Worm (Caenorhabditis elegans) whole organism, L4 larva: ENCODE measurements around the gene nspc-18.

ENCODE experiments used
- F10B5.3 ChIP-seq: sonication (generic microtip); optimal IDR thresholded peaks from 2 replicates; lab custom pipeline; 2016; ENCODE audit warnings: mild to moderate bottlenecking, missing genetic modification characterization, missing compliant biosample characterization
- F37D6.2 ChIP-seq: sonication (generic microtip); optimal IDR thresholded peaks from 2 replicates; lab custom pipeline; 2016; ENCODE audit warnings: mild to moderate bottlenecking, missing genetic modification characterization, missing compliant biosample characterization
- R02D3.7 ChIP-seq: fragments of 150-350 bp; sonication (generic microtip); optimal IDR thresholded peaks from 3 replicates; lab custom pipeline; 2014; ENCODE audit warnings: missing biosample characterization, missing genetic modification characterization
- Y105C5A.15 ChIP-seq: fragments of 200-800 bp; sonication (Bioruptor generic); IDR thresholded peaks from 2 replicates; pipeline ENCODE4 v1.3.6; 2022; ENCODE audit warnings: missing genetic modification characterization, missing compliant biosample characterization
- Y48G9A.11 ChIP-seq: fragments of 200-800 bp; sonication (Bioruptor generic); IDR thresholded peaks from 2 replicates; pipeline ENCODE4 v1.3.6; 2022; ENCODE audit warnings: missing genetic modification reagents, missing genetic modification characterization, missing compliant biosample characterization
- Y5F2A.4 ChIP-seq: fragments of 200-800 bp; sonication (Bioruptor generic); optimal IDR thresholded peaks from 2 replicates; lab custom pipeline; 2018; ENCODE audit warnings: mild to moderate bottlenecking, missing genetic modification characterization, missing compliant biosample characterization
- ZK546.5 ChIP-seq, 2 experiments: sonication (generic microtip); optimal IDR thresholded peaks; 2 replicates each; lab custom pipeline; 2017; ENCODE audit warnings: missing biosample characterization in 2 of 2, missing genetic modification characterization in 2 of 2
- ama-1 ChIP-seq: fragments of 150-350 bp; optimal IDR thresholded peaks from 2 replicates; lab custom pipeline; 2014; ENCODE audit warnings: inconsistent platforms, mixed read lengths
- arid-1 ChIP-seq: fragments of 200-800 bp; sonication (Bioruptor generic); conservative IDR thresholded peaks from 2 replicates; pipeline ENCODE4 v1.3.6; 2022; ENCODE audit warnings: missing genetic modification reagents, missing genetic modification characterization, missing compliant biosample characterization
- ceh-32 ChIP-seq: sonication (generic microtip); optimal IDR thresholded peaks from 2 replicates; lab custom pipeline; 2016; ENCODE audit warnings: mild to moderate bottlenecking, missing genetic modification characterization, missing compliant biosample characterization; ENCODE audit not compliant: poor library complexity
- ceh-44 ChIP-seq: fragments of 200-800 bp; sonication (Bioruptor generic); IDR thresholded peaks from 2 replicates; pipeline ENCODE4 v1.3.6; 2022; ENCODE audit warnings: missing genetic modification reagents, missing genetic modification characterization, missing compliant biosample characterization
- ces-1 ChIP-seq: fragments of 150-350 bp; sonication (generic microtip); optimal IDR thresholded peaks from 4 replicates; lab custom pipeline; 2014; ENCODE audit warnings: missing biosample characterization, missing genetic modification reagents, missing genetic modification characterization
- cey-2 ChIP-seq: sonication (generic microtip); optimal IDR thresholded peaks from 3 replicates; lab custom pipeline; 2017; ENCODE audit warnings: missing genetic modification characterization, mild to moderate bottlenecking, missing compliant biosample characterization, antibody characterized with exemption, borderline replicate concordance; ENCODE audit not compliant: insufficient read depth
- daf-12 ChIP-seq: fragments of 150-350 bp; optimal IDR thresholded peaks from 2 replicates; lab custom pipeline; 2014; ENCODE audit warnings: missing biosample characterization, missing genetic modification reagents, missing genetic modification characterization
- daf-19 ChIP-seq: fragments of 200-800 bp; sonication (Bioruptor generic); conservative IDR thresholded peaks from 2 replicates; pipeline ENCODE4 v1.3.6; 2022; ENCODE audit warnings: missing genetic modification characterization, missing compliant biosample characterization
- dmd-8 ChIP-seq: fragments of 200-800 bp; sonication (Bioruptor generic); IDR thresholded peaks from 2 replicates; pipeline ENCODE4 v1.3.6; 2022; ENCODE audit warnings: missing genetic modification characterization, missing compliant biosample characterization
- dpl-1 ChIP-seq: fragments of 150-350 bp; optimal IDR thresholded peaks from 2 replicates; lab custom pipeline; 2014; ENCODE audit warnings: missing biosample characterization, missing genetic modification reagents, missing genetic modification characterization
- dve-1 ChIP-seq: sonication (generic microtip); optimal IDR thresholded peaks from 2 replicates; lab custom pipeline; 2017; ENCODE audit warnings: antibody characterized with exemption, mild to moderate bottlenecking, missing genetic modification characterization, missing compliant biosample characterization; ENCODE audit not compliant: insufficient read depth
- egl-27 ChIP-seq: sonication (generic microtip); optimal IDR thresholded peaks from 3 replicates; lab custom pipeline; 2017; ENCODE audit warnings: missing biosample characterization, missing genetic modification reagents, missing genetic modification characterization
- fkh-10 ChIP-seq: fragments of 150-350 bp; optimal IDR thresholded peaks from 2 replicates; lab custom pipeline; 2014; ENCODE audit warnings: missing biosample characterization, missing genetic modification reagents, missing genetic modification characterization
- fos-1 ChIP-seq: fragments of 150-350 bp; optimal IDR thresholded peaks from 2 replicates; lab custom pipeline; 2014; ENCODE audit warnings: missing biosample characterization, missing genetic modification characterization
- gei-8 ChIP-seq: fragments of 200-800 bp; sonication (Bioruptor generic); optimal IDR thresholded peaks from 2 replicates; lab custom pipeline; 2018; ENCODE audit warnings: mild to moderate bottlenecking, missing genetic modification characterization, missing compliant biosample characterization
- hlh-30 ChIP-seq: sonication (generic microtip); optimal IDR thresholded peaks from 2 replicates; lab custom pipeline; 2017; ENCODE audit warnings: antibody characterized with exemption, mild to moderate bottlenecking, missing genetic modification characterization, missing compliant biosample characterization; ENCODE audit not compliant: insufficient read depth
- hmg-1.1 ChIP-seq: fragments of 200-800 bp; sonication (Bioruptor generic); IDR thresholded peaks from 2 replicates; pipeline ENCODE4 v1.3.6; 2022; ENCODE audit warnings: missing genetic modification reagents, missing genetic modification characterization, missing compliant biosample characterization
- lin-13 ChIP-seq: fragments of 150-350 bp; optimal IDR thresholded peaks from 2 replicates; lab custom pipeline; 2014; ENCODE audit warnings: missing biosample characterization, missing genetic modification reagents, missing genetic modification characterization
- lin-38 ChIP-seq: fragments of 200-800 bp; sonication (Bioruptor generic); IDR thresholded peaks from 2 replicates; pipeline ENCODE4 v1.3.6; 2022; ENCODE audit warnings: missing genetic modification reagents, missing genetic modification characterization, missing compliant biosample characterization
- lir-3 ChIP-seq: sonication (generic microtip); optimal IDR thresholded peaks from 2 replicates; lab custom pipeline; 2016; ENCODE audit warnings: mild to moderate bottlenecking, missing genetic modification characterization, missing compliant biosample characterization
- mdt-29 ChIP-seq: fragments of 200-800 bp; sonication (Bioruptor generic); IDR thresholded peaks from 2 replicates; pipeline ENCODE4 v1.3.6; 2022; ENCODE audit warnings: missing genetic modification reagents, missing genetic modification characterization, missing compliant biosample characterization
- mxl-3 ChIP-seq: fragments of 200-800 bp; sonication (Bioruptor generic); optimal IDR thresholded peaks from 2 replicates; lab custom pipeline; 2018; ENCODE audit warnings: mild to moderate bottlenecking, missing genetic modification characterization, missing compliant biosample characterization
- nhr-102 ChIP-seq: sonication (generic microtip); optimal IDR thresholded peaks from 2 replicates; lab custom pipeline; 2016; ENCODE audit warnings: mild to moderate bottlenecking, missing genetic modification characterization, moderate library complexity, missing compliant biosample characterization
- nhr-237 ChIP-seq: sonication (generic microtip); optimal IDR thresholded peaks from 2 replicates; lab custom pipeline; 2017; ENCODE audit warnings: missing biosample characterization, missing genetic modification characterization
- nhr-41 ChIP-seq: fragments of 200-800 bp; sonication (Bioruptor generic); IDR thresholded peaks from 2 replicates; pipeline ENCODE4 v1.3.6; 2022; ENCODE audit warnings: missing genetic modification reagents, missing genetic modification characterization, missing compliant biosample characterization
- nhr-48 ChIP-seq: sonication (generic microtip); optimal IDR thresholded peaks from 2 replicates; lab custom pipeline; 2016; ENCODE audit warnings: mild to moderate bottlenecking, missing genetic modification characterization, missing compliant biosample characterization
- nhr-6 ChIP-seq: fragments of 150-350 bp; optimal IDR thresholded peaks from 2 replicates; lab custom pipeline; 2014; ENCODE audit warnings: missing biosample characterization, missing genetic modification characterization
- nhr-76 ChIP-seq: fragments of 150-350 bp; optimal IDR thresholded peaks from 2 replicates; lab custom pipeline; 2014; ENCODE audit warnings: missing biosample characterization, missing genetic modification characterization
- pha-4 ChIP-seq, 2 experiments: fragments of 150-350 bp in 1 of 2; fragments of 200-800 bp in 1 of 2; sonication (Bioruptor generic) in 1 of 2; IDR thresholded peaks in 1 of 2; optimal IDR thresholded peaks in 1 of 2; 2 replicates each; pipeline versions ENCODE4 v1.3.6 to Lab custom; 2014 to 2022; ENCODE audit warnings: missing genetic modification characterization in 2 of 2, missing genetic modification reagents in 2 of 2, missing biosample characterization in 1 of 2, missing compliant biosample characterization in 1 of 2
- php-3 ChIP-seq: fragments of 200-800 bp; sonication (Bioruptor generic); IDR thresholded peaks from 2 replicates; pipeline ENCODE4 v1.3.6; 2022; ENCODE audit warnings: missing genetic modification reagents, missing genetic modification characterization, missing compliant biosample characterization
- rbr-2 ChIP-seq: sonication (generic microtip); optimal IDR thresholded peaks from 2 replicates; lab custom pipeline; 2016; ENCODE audit warnings: missing genotype, missing genetic modification characterization, missing compliant biosample characterization
- sdz-12 ChIP-seq: fragments of 200-800 bp; sonication (Bioruptor generic); optimal IDR thresholded peaks from 2 replicates; lab custom pipeline; 2018; ENCODE audit warnings: mild to moderate bottlenecking, missing genetic modification characterization, missing compliant biosample characterization
- set-16 ChIP-seq: fragments of 200-800 bp; sonication (Bioruptor generic); IDR thresholded peaks from 2 replicates; pipeline ENCODE4 v1.3.6; 2022; ENCODE audit warnings: missing genetic modification reagents, missing genetic modification characterization, missing compliant biosample characterization
- skn-1 ChIP-seq: fragments of 150-350 bp; optimal IDR thresholded peaks from 2 replicates; lab custom pipeline; 2014; ENCODE audit warnings: missing biosample characterization, missing genetic modification characterization
- snpc-4 ChIP-seq: fragments of 150-350 bp; optimal IDR thresholded peaks from 2 replicates; lab custom pipeline; 2014; ENCODE audit warnings: missing biosample characterization, missing genetic modification characterization
- spr-3 ChIP-seq: fragments of 200-800 bp; sonication (Bioruptor generic); optimal IDR thresholded peaks from 2 replicates; lab custom pipeline; 2018; ENCODE audit warnings: mild to moderate bottlenecking, missing genetic modification characterization, missing compliant biosample characterization
- unc-62 ChIP-seq, 3 experiments: fragments of 150-350 bp in 1 of 3; sonication (generic microtip); optimal IDR thresholded peaks in 2 of 3; peaks in 1 of 3; 1 replicate in 1 of 3; 2 replicates in 2 of 3; lab custom pipeline; 2014 to 2017; ENCODE audit warnings: missing biosample characterization in 3 of 3, missing genetic modification characterization in 3 of 3, missing genetic modification reagents in 3 of 3, missing genotype in 1 of 3
- zag-1 ChIP-seq: fragments of 150-350 bp; optimal IDR thresholded peaks from 2 replicates; lab custom pipeline; 2014; ENCODE audit warnings: missing biosample characterization, missing genetic modification characterization
- zfp-2 ChIP-seq: sonication (generic microtip); optimal IDR thresholded peaks from 2 replicates; lab custom pipeline; 2016; ENCODE audit warnings: mild to moderate bottlenecking, missing genetic modification characterization, missing compliant biosample characterization
- zfp-3 ChIP-seq: fragments of 200-800 bp; sonication (Bioruptor generic); conservative IDR thresholded peaks from 2 replicates; pipeline ENCODE4 v1.3.6; 2022; ENCODE audit warnings: missing genetic modification reagents, missing genetic modification characterization, missing compliant biosample characterization
- zip-11 ChIP-seq: fragments of 200-800 bp; sonication (Bioruptor generic); IDR thresholded peaks from 2 replicates; pipeline ENCODE4 v1.3.6; 2022; ENCODE audit warnings: missing genetic modification characterization, missing compliant biosample characterization
- ztf-11 ChIP-seq: fragments of 150-350 bp; optimal IDR thresholded peaks from 2 replicates; lab custom pipeline; 2014; ENCODE audit warnings: missing biosample characterization, missing genetic modification characterization

Gene nspc-18

DNA sequence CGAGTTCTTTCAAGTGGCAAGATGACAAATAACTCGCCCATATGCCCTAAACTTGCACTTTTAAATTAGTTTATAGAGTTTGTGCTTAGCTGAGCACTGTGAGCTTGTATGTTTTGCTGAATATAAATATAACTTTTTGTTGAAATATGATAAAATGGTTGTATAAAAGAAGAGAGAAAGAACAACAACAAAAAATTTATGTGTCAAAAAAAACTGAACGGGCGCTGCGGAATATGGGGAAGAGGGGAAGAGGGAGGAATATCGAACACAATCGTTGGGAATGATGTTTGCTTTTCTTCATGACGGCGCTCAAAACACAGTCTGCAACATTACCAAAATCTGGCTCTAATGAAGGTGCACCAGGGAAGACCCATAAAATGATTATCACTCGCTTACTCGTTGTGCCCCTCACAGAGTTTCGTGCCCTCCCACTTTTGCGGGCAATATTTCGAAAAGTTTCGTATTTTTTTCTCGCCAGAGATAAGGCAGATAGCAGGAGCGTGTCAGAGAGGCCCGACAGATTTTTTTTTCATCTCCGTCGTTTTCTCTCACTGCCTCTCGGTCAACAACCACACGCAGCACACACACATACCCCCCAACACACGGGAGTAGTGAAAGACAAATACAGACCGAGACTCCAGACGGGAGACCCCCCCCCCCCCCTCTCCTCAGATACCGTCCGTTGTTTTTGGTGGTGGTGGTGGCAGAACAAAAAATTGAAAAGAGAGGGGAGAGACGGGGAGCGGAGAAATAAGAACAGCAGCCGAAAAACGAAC, 21.7 kb downstream of the nspc-18 start (continued):
- TF ChIP-seq Y5F2A.4 (GFP tag; lab: Kevin White, UChicago), result no peak
- no peak for TF ChIP-seq F10B5.3 (tag; lab: Kevin White, UChicago)
- TF ChIP-seq ztf-11, result no peak
- peak; percentile 4 for TF ChIP-seq snpc-4 (tag; lab: Kevin White, UChicago)
- no peak for TF ChIP-seq ces-1
- no peak for TF ChIP-seq ceh-44 (GFP tag; lab: Robert Waterston, UW)
- TF ChIP-seq nhr-41 (GFP tag; lab: Robert Waterston, UW), result peak; percentile 63; the same call in 1 of the 2 replicates
- peak; percentile 90 for TF ChIP-seq mxl-3 (GFP tag; lab: Kevin White, UChicago)
- no peak; the same call in 1 of the 2 replicates for TF ChIP-seq pha-4 (GFP tag; IDR thresholded peaks at IDR 0.05; lab: Robert Waterston, UW)
- TF ChIP-seq pha-4 (tag; optimal IDR thresholded peaks at IDR 0.05; lab: Kevin White, UChicago), result peak; percentile 11
- no peak for TF ChIP-seq dmd-8
- TF ChIP-seq nhr-48 (tag; lab: Kevin White, UChicago), result peak; percentile 60
- TF ChIP-seq dpl-1, result no peak
- TF ChIP-seq R02D3.7 (tag; lab: Kevin White, UChicago), result no peak
- no peak for TF ChIP-seq nhr-76 (tag; lab: Kevin White, UChicago)
- TF ChIP-seq nhr-237 (tag; lab: Kevin White, UChicago), result no peak
- TF ChIP-seq lir-3 (tag; lab: Kevin White, UChicago), result no peak
- TF ChIP-seq spr-3 (GFP tag; lab: Kevin White, UChicago), result no peak
- no peak for TF ChIP-seq Y105C5A.15 (GFP tag; lab: Robert Waterston, UW)
- TF ChIP-seq ceh-32 (tag; lab: Kevin White, UChicago), result no peak
- TF ChIP-seq egl-27 (tag; lab: Kevin White, UChicago), result no peak
- TF ChIP-seq zfp-2 (tag; lab: Kevin White, UChicago), result no peak
- TF ChIP-seq Y48G9A.11 (GFP tag; lab: Robert Waterston, UW), result no peak
- TF ChIP-seq dve-1 (tag; lab: Kevin White, UChicago), result peak; percentile 82
- TF ChIP-seq zfp-3 (GFP tag; lab: Robert Waterston, UW), result no peak
- no peak for TF ChIP-seq arid-1 (GFP tag; lab: Robert Waterston, UW)
- no peak for TF ChIP-seq daf-12
- peak; percentile 68 for TF ChIP-seq gei-8
- TF ChIP-seq nhr-6 (tag; lab: Kevin White, UChicago), result no peak
- no peak for TF ChIP-seq sdz-12 (GFP tag; lab: Kevin White, UChicago)
- TF ChIP-seq fkh-10 (GFP tag; lab: Kevin White, UChicago), result no peak
- no peak for TF ChIP-seq F37D6.2
- TF ChIP-seq nhr-102 (tag; lab: Kevin White, UChicago), result peak; percentile 52
- TF ChIP-seq hlh-30, result peak; percentile 78
- no peak for TF ChIP-seq zip-11 (GFP tag; lab: Robert Waterston, UW)
- no peak; the same call in 1 of the 2 replicates for TF ChIP-seq lin-38 (GFP tag; lab: Robert Waterston, UW)
- TF ChIP-seq fos-1, result no peak
- no peak for TF ChIP-seq zag-1
- TF ChIP-seq set-16 (GFP tag; lab: Robert Waterston, UW), result peak; percentile 68
- TF ChIP-seq ZK546.5 (tag; optimal IDR thresholded peaks at IDR 0.05; lab: Kevin White, UChicago), result no peak
- no peak for TF ChIP-seq ama-1 (lab: Kevin White, UChicago)
- TF ChIP-seq cey-2, result peak; percentile 31
- peak; percentile 13 for TF ChIP-seq rbr-2 (tag; lab: Kevin White, UChicago)
- TF ChIP-seq daf-19 (GFP tag; lab: Robert Waterston, UW), result no peak
- TF ChIP-seq lin-13 (GFP tag; lab: Kevin White, UChicago), result no peak
- TF ChIP-seq php-3, result peak; percentile 41; the same call in 1 of the 2 replicates
- no peak for TF ChIP-seq unc-62 (GFP tag; optimal IDR thresholded peaks at IDR 0.05 in 1 of 2; lab: Kevin White, UChicago)
- TF ChIP-seq unc-62 (tag; optimal IDR thresholded peaks at IDR 0.05; lab: Kevin White, UChicago), result no peak
- peak; percentile 54 for TF ChIP-seq hmg-1.1 (GFP tag; lab: Robert Waterston, UW)
- no peak for TF ChIP-seq mdt-29 (GFP tag; lab: Robert Waterston, UW)
- no peak for TF ChIP-seq skn-1 (tag; lab: Kevin White, UChicago)
